Worm (Caenorhabditis elegans): ENCODE results near the gene cdr-3.

- no peak for TF ChIP-seq sup-37 (GFP tag; optimal IDR thresholded peaks at IDR 0.05)
- no peak for TF ChIP-seq nhr-71 (tag; optimal IDR thresholded peaks at IDR 0.05)
- TF ChIP-seq tbx-2 (tag; optimal IDR thresholded peaks at IDR 0.05) = no peak
- no peak for TF ChIP-seq nhr-11 (tag; optimal IDR thresholded peaks at IDR 0.05)
- no peak for TF ChIP-seq nhr-28 (tag; optimal IDR thresholded peaks at IDR 0.05)
- TF ChIP-seq ceh-82 (tag; optimal IDR thresholded peaks at IDR 0.05) = peak in 1 of 3 experiments; percentile 19
- TF ChIP-seq unc-62 (GFP tag; optimal IDR thresholded peaks at IDR 0.05) = no peak
Observed at ce11 chrV:12455695-12456094, 38.5 kb upstream of the cdr-3 start.
